Worm (Caenorhabditis elegans) whole organism, mixed stage, embryonic: Measurements from ENCODE around the gene Y53G8AR.5.

Experiments used
- M03D4.4 ChIP-seq: sonication (generic microtip); optimal IDR thresholded peaks from 2 replicates; lab custom pipeline; 2017; ENCODE audit warnings: mild to moderate bottlenecking, missing genetic modification characterization, missing compliant biosample characterization
- bed-3 ChIP-seq: fragments of 200-800 bp; sonication (Bioruptor generic); optimal IDR thresholded peaks from 3 replicates; lab custom pipeline; 2018; ENCODE audit warnings: mild to moderate bottlenecking, missing genetic modification characterization, moderate library complexity, missing compliant biosample characterization
- blmp-1 ChIP-seq: fragments of 150-350 bp; optimal IDR thresholded peaks from 2 replicates; lab custom pipeline; 2014; ENCODE audit warnings: missing biosample characterization, missing genetic modification characterization
- ceh-39 ChIP-seq: fragments of 150-350 bp; optimal IDR thresholded peaks from 2 replicates; lab custom pipeline; 2014; ENCODE audit warnings: missing biosample characterization, missing genetic modification characterization
- ceh-43 ChIP-seq: fragments of 200-800 bp; sonication (Bioruptor generic); optimal IDR thresholded peaks from 2 replicates; lab custom pipeline; 2018; ENCODE audit warnings: mild to moderate bottlenecking, missing genetic modification characterization, moderate library complexity, missing compliant biosample characterization
- ceh-83 ChIP-seq: fragments of 200-800 bp; sonication (Bioruptor generic); optimal IDR thresholded peaks from 2 replicates; lab custom pipeline; 2018; ENCODE audit warnings: mild to moderate bottlenecking, missing genetic modification characterization, missing compliant biosample characterization
- ces-1 ChIP-seq: fragments of 150-350 bp; optimal IDR thresholded peaks from 2 replicates; lab custom pipeline; 2014; ENCODE audit warnings: missing biosample characterization, missing genetic modification reagents, missing genetic modification characterization
- cnd-1 ChIP-seq: fragments of 200-800 bp; sonication (Bioruptor generic); optimal IDR thresholded peaks from 2 replicates; lab custom pipeline; 2018; ENCODE audit warnings: mild to moderate bottlenecking, missing genetic modification characterization, missing compliant biosample characterization
- drap-1 ChIP-seq: fragments of 200-800 bp; sonication (Bioruptor generic); optimal IDR thresholded peaks from 3 replicates; lab custom pipeline; 2018; ENCODE audit warnings: mild to moderate bottlenecking, missing genetic modification characterization, missing compliant biosample characterization
- elt-1 ChIP-seq: sonication (generic microtip); optimal IDR thresholded peaks from 2 replicates; lab custom pipeline; 2017; ENCODE audit warnings: missing genetic modification characterization, mild to moderate bottlenecking, missing compliant biosample characterization, antibody characterized with exemption, moderate library complexity, borderline replicate concordance; ENCODE audit not compliant: insufficient read depth
- elt-3 ChIP-seq: fragments of 150-350 bp; optimal IDR thresholded peaks from 2 replicates; lab custom pipeline; 2014; ENCODE audit warnings: missing biosample characterization, missing genetic modification characterization
- flh-1 ChIP-seq: fragments of 200-800 bp; sonication (Bioruptor generic); optimal IDR thresholded peaks from 2 replicates; lab custom pipeline; 2018; ENCODE audit warnings: mild to moderate bottlenecking, missing genetic modification characterization, moderate library complexity, missing compliant biosample characterization
- ham-2 ChIP-seq: fragments of 200-800 bp; sonication (Bioruptor generic); optimal IDR thresholded peaks from 2 replicates; lab custom pipeline; 2018; ENCODE audit warnings: mild to moderate bottlenecking, missing genetic modification characterization, missing compliant biosample characterization
- hlh-1 ChIP-seq: fragments of 150-350 bp; optimal IDR thresholded peaks from 2 replicates; lab custom pipeline; 2014; ENCODE audit warnings: missing biosample characterization, missing genetic modification reagents, missing genetic modification characterization
- lin-13 ChIP-seq: fragments of 150-350 bp; optimal IDR thresholded peaks from 2 replicates; lab custom pipeline; 2014; ENCODE audit warnings: missing biosample characterization, missing genetic modification characterization
- lin-32 ChIP-seq: fragments of 200-800 bp; sonication (Bioruptor generic); optimal IDR thresholded peaks from 2 replicates; lab custom pipeline; 2018; ENCODE audit warnings: mild to moderate bottlenecking, missing genetic modification characterization, missing compliant biosample characterization
- lsy-2 ChIP-seq: fragments of 150-350 bp; optimal IDR thresholded peaks from 2 replicates; lab custom pipeline; 2014; ENCODE audit warnings: missing biosample characterization, missing genetic modification characterization
- mab-5 ChIP-seq: fragments of 150-350 bp; optimal IDR thresholded peaks from 2 replicates; lab custom pipeline; 2014; ENCODE audit warnings: missing biosample characterization, missing genetic modification characterization
- mep-1 ChIP-seq: fragments of 150-350 bp; optimal IDR thresholded peaks from 2 replicates; lab custom pipeline; 2017; ENCODE audit warnings: missing biosample characterization, missing genetic modification reagents, missing genetic modification characterization, inconsistent platforms
- mls-2 ChIP-seq: sonication (generic microtip); optimal IDR thresholded peaks from 2 replicates; lab custom pipeline; 2016; ENCODE audit warnings: mild to moderate bottlenecking, missing genetic modification characterization, moderate library complexity, missing compliant biosample characterization
- nhr-12 ChIP-seq: fragments of 150-350 bp; optimal IDR thresholded peaks from 2 replicates; lab custom pipeline; 2014; ENCODE audit warnings: missing biosample characterization, missing genetic modification characterization
- nhr-2 ChIP-seq: fragments of 150-350 bp; optimal IDR thresholded peaks from 2 replicates; lab custom pipeline; 2014; ENCODE audit warnings: missing biosample characterization, missing genetic modification characterization
- nhr-237 ChIP-seq: fragments of 150-350 bp; optimal IDR thresholded peaks from 2 replicates; lab custom pipeline; 2014; ENCODE audit warnings: missing biosample characterization, missing genetic modification characterization
- nhr-28 ChIP-seq: fragments of 150-350 bp; optimal IDR thresholded peaks from 2 replicates; lab custom pipeline; 2014; ENCODE audit warnings: missing biosample characterization, missing genetic modification characterization
- nhr-76 ChIP-seq: sonication (generic microtip); optimal IDR thresholded peaks from 2 replicates; lab custom pipeline; 2017; ENCODE audit warnings: missing biosample characterization, missing genetic modification characterization
- pha-4 ChIP-seq: fragments of 150-350 bp; optimal IDR thresholded peaks from 2 replicates; lab custom pipeline; 2018; ENCODE audit warnings: missing biosample characterization, missing genetic modification reagents, missing genetic modification characterization
- sem-2 ChIP-seq: fragments of 200-800 bp; sonication (Bioruptor generic); optimal IDR thresholded peaks from 2 replicates; lab custom pipeline; 2018; ENCODE audit warnings: mild to moderate bottlenecking, missing genetic modification characterization, missing compliant biosample characterization
- snpc-4 ChIP-seq: fragments of 150-350 bp; optimal IDR thresholded peaks from 2 replicates; lab custom pipeline; 2014; ENCODE audit warnings: missing biosample characterization, missing genetic modification characterization
- sptf-1 ChIP-seq: sonication (generic microtip); optimal IDR thresholded peaks from 2 replicates; lab custom pipeline; 2017; ENCODE audit warnings: mild to moderate bottlenecking, missing genetic modification characterization, moderate library complexity, missing compliant biosample characterization
- tbx-8 ChIP-seq: fragments of 200-800 bp; sonication (Bioruptor generic); optimal IDR thresholded peaks from 2 replicates; lab custom pipeline; 2018; ENCODE audit warnings: mild to moderate bottlenecking, missing genetic modification characterization, moderate library complexity, missing compliant biosample characterization
- unc-120 ChIP-seq: sonication (generic microtip); optimal IDR thresholded peaks from 2 replicates; lab custom pipeline; 2017; ENCODE audit warnings: missing genetic modification characterization, missing compliant biosample characterization; ENCODE audit not compliant: poor library complexity, severe bottlenecking
- unc-39 ChIP-seq: fragments of 150-350 bp; optimal IDR thresholded peaks from 2 replicates; lab custom pipeline; 2014; ENCODE audit warnings: missing biosample characterization, missing genetic modification characterization
- unc-62 ChIP-seq: fragments of 150-350 bp; optimal IDR thresholded peaks from 2 replicates; lab custom pipeline; 2014; ENCODE audit warnings: missing biosample characterization, missing genetic modification reagents, missing genetic modification characterization
- zip-8 ChIP-seq: fragments of 150-350 bp; optimal IDR thresholded peaks from 2 replicates; lab custom pipeline; 2014; ENCODE audit warnings: missing biosample characterization, missing genetic modification characterization
- ztf-11 ChIP-seq: fragments of 150-350 bp; optimal IDR thresholded peaks from 2 replicates; lab custom pipeline; 2014; ENCODE audit warnings: missing biosample characterization, missing genetic modification characterization

Y53G8AR.5 gene

ce11 chrIII:3278610-3279009 lies 18.6 kb upstream of the Y53G8AR.5 start, which contains the start of gene Y53G8AM.8:
Gene Y53G8AM.8, minus strand, starts transcription at chrIII:3278710.
- no peak for TF ChIP-seq ceh-39
- TF ChIP-seq ceh-43: no peak
- TF ChIP-seq mep-1: no peak
- no peak for TF ChIP-seq ham-2 (GFP tag; lab: Kevin White, UChicago)
- TF ChIP-seq flh-1 (GFP tag; lab: Kevin White, UChicago): no peak
- no peak for TF ChIP-seq M03D4.4
- TF ChIP-seq unc-39 (tag; lab: Kevin White, UChicago): no peak
- no peak for TF ChIP-seq elt-1 (tag; lab: Kevin White, UChicago)
- no peak for TF ChIP-seq mls-2 (tag; lab: Kevin White, UChicago)
- TF ChIP-seq ceh-83 (GFP tag; lab: Kevin White, UChicago): no peak
- TF ChIP-seq lsy-2 (tag; lab: Kevin White, UChicago): no peak
- TF ChIP-seq unc-62 (GFP tag; lab: Kevin White, UChicago): no peak
- TF ChIP-seq, all 35 proteins: peak for 0

- TF ChIP-seq mep-1 (no peak), snpc-4 (tag; lab: Kevin White, UChicago) (no peak), mls-2 (tag; lab: Kevin White, UChicago) (no peak), sptf-1 (peak; percentile 44), unc-39 (tag; lab: Kevin White, UChicago) (no peak), unc-120 (tag; lab: Kevin White, UChicago) (no peak), elt-3 (no peak), sem-2 (GFP tag; lab: Kevin White, UChicago) (no peak), tbx-8 (GFP tag; lab: Kevin White, UChicago) (no peak), lin-32 (no peak), nhr-237 (tag; lab: Kevin White, UChicago) (peak; percentile 64), drap-1 (GFP tag; lab: Kevin White, UChicago) (no peak), ceh-39 (peak; percentile 26), nhr-12 (no peak), zip-8 (tag; lab: Kevin White, UChicago) (no peak), ces-1 (GFP tag; lab: Kevin White, UChicago) (peak; percentile 83), nhr-28 (tag; lab: Kevin White, UChicago) (no peak), hlh-1 (tag; lab: Kevin White, UChicago) (no peak), lsy-2 (tag; lab: Kevin White, UChicago) (peak; percentile 73), blmp-1 (tag; lab: Kevin White, UChicago) (no peak), ceh-43 (no peak), unc-62 (GFP tag; lab: Kevin White, UChicago) (peak; percentile 72), M03D4.4 (peak; percentile 33), ceh-83 (GFP tag; lab: Kevin White, UChicago) (no peak), cnd-1 (no peak), ham-2 (GFP tag; lab: Kevin White, UChicago) (no peak), elt-1 (tag; lab: Kevin White, UChicago) (no peak), nhr-2 (tag; lab: Kevin White, UChicago) (peak; percentile 60), ztf-11 (no peak), bed-3 (GFP tag; lab: Kevin White, UChicago) (no peak), mab-5 (tag; lab: Kevin White, UChicago) (peak; percentile 69), pha-4 (peak; percentile 84), flh-1 (GFP tag; lab: Kevin White, UChicago) (no peak), nhr-76 (tag; lab: Kevin White, UChicago) (no peak), lin-13 (no peak)
- TF ChIP-seq, all 35 proteins: peak for 10
These were observed 17.9 kb upstream of the Y53G8AR.5 start for ce11 chrIII:3279304-3279703.

- no peak for TF ChIP-seq sptf-1
- TF ChIP-seq sem-2 (GFP tag; lab: Kevin White, UChicago): no peak
- no peak for TF ChIP-seq M03D4.4
These were observed 15.3 kb upstream of the Y53G8AR.5 start, which contains the start of gene mfsd-8 for ce11 chrIII:3281860-3282358. Gene mfsd-8, plus strand, starts transcription at chrIII:3282308.

DNA sequence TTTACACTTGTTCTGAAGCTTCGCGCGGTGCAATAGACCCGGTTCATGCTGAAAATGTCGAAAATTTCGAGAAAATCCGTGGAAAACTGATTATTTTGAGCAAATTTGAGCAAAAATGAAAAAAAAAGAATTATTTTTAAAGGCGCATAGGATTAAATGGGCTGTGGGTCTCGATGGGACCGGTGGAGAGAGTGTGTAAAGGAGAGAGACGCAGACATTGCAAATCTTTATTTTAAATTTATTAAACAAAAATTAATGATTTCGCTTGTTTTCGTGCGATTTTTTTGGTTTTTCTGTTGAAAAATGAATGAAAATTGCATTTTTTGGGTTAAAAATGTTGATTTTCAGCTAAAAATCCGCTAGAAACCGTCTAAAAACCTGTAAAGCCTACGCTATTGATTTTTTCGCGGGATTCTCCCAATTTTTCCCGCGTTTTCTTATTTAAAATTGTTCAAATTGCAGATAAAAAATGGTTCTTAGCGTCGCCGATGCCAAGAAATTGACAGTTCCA lies 2.9 kb upstream of the Y53G8AR.5 start, which contains the start of the genes Y53G8AR.8 and Y53G8AR.6:
Y53G8AR.8 (minus strand) TSS at position 48 of the 511 bp plus-strand sequence.
Y53G8AR.6 (plus strand) TSS at position 461 of the 511 bp plus-strand sequence.
- TF ChIP-seq ces-1 (GFP tag; lab: Kevin White, UChicago): peak; percentile 88
- no peak for TF ChIP-seq hlh-1 (tag; lab: Kevin White, UChicago)
- TF ChIP-seq lsy-2 (tag; lab: Kevin White, UChicago): peak; percentile 8
- TF ChIP-seq mep-1: peak; percentile 23
- no peak for TF ChIP-seq M03D4.4
